Fruit fly (Drosophila melanogaster): ENCODE results near the gene Wdr81.

Wdr81 gene

dm6 chr2L:12040510-12040909 is 19.8 kb upstream of the Wdr81 start, which contains the start of gene CG6766:
Gene CG6766, minus strand, starts transcription at chr2L:12040689.
- TF ChIP-seq psq (GFP tag; optimal IDR thresholded peaks at IDR 0.05): no peak
- peak; percentile 87 for TF ChIP-seq Myc (optimal IDR thresholded peaks at IDR 0.05)

- TF ChIP-seq brk (GFP tag; optimal IDR thresholded peaks at IDR 0.05) (no peak), CrebA (GFP tag; optimal IDR thresholded peaks at IDR 0.05; ENCODE audit: borderline replicate concordance) (no peak), Dfd (GFP tag; optimal IDR thresholded peaks at IDR 0.05) (no peak), Rel (GFP tag; optimal IDR thresholded peaks at IDR 0.05) (no peak), Rel (tag; optimal IDR thresholded peaks at IDR 0.05) (no peak), foxo (GFP tag; optimal IDR thresholded peaks at IDR 0.05) (no peak), tai (GFP tag; optimal IDR thresholded peaks at IDR 0.05) (no peak), sv (GFP tag; optimal IDR thresholded peaks at IDR 0.05) (no peak), lola (GFP tag; optimal IDR thresholded peaks at IDR 0.05) (no peak), usp (GFP tag; optimal IDR thresholded peaks at IDR 0.05) (no peak), CG9705 (GFP tag; optimal IDR thresholded peaks at IDR 0.05) (no peak), dl (GFP tag; optimal IDR thresholded peaks at IDR 0.05; ENCODE audit: insufficient read depth in 1 of 2, partially characterized antibody in 2 of 2) (no peak), Dif (GFP tag; optimal IDR thresholded peaks at IDR 0.05; ENCODE audit: partially characterized antibody) (no peak), Hr78 (GFP tag; optimal IDR thresholded peaks at IDR 0.05) (no peak)
Measured at dm6 chr2L:12038177-12038581, 17.4 kb upstream of the Wdr81 start, which contains the start of gene Tom70. Gene Tom70, minus strand, starts transcription at chr2L:12038511.

dm6 chr2L:12033890-12034289 is 13.1 kb upstream of the Wdr81 start, which contains the start of gene CG18788:
Gene CG18788, plus strand, starts transcription at chr2L:12034190.
- TF ChIP-seq N (GFP tag; optimal IDR thresholded peaks at IDR 0.05): no peak
- TF ChIP-seq br (GFP tag; optimal IDR thresholded peaks at IDR 0.05): no peak
- TF ChIP-seq Myc (optimal IDR thresholded peaks at IDR 0.05): no peak
- no peak for TF ChIP-seq sage (GFP tag; optimal IDR thresholded peaks at IDR 0.05)
- no peak for TF ChIP-seq dl (GFP tag; optimal IDR thresholded peaks at IDR 0.05; ENCODE audit: insufficient read depth in 1 of 2, partially characterized antibody in 2 of 2)
- TF ChIP-seq dsf (GFP tag; optimal IDR thresholded peaks at IDR 0.05; ENCODE audit: borderline replicate concordance): no peak
- TF ChIP-seq Rel (GFP tag; optimal IDR thresholded peaks at IDR 0.05): no peak
- no peak for TF ChIP-seq Rel (tag; optimal IDR thresholded peaks at IDR 0.05)
- no peak for TF ChIP-seq Jra (GFP tag; optimal IDR thresholded peaks at IDR 0.05)
- TF ChIP-seq CG32264 (GFP tag; optimal IDR thresholded peaks at IDR 0.05): no peak
- no peak for TF ChIP-seq psq (GFP tag; optimal IDR thresholded peaks at IDR 0.05)
- no peak for TF ChIP-seq Hr83 (GFP tag; optimal IDR thresholded peaks at IDR 0.05; ENCODE audit: poor library complexity, severe bottlenecking)
- TF ChIP-seq Dif (GFP tag; optimal IDR thresholded peaks at IDR 0.05; ENCODE audit: partially characterized antibody): no peak
- TF ChIP-seq dmrt93B (GFP tag; optimal IDR thresholded peaks at IDR 0.05): no peak
- no peak for TF ChIP-seq GATAd (GFP tag; optimal IDR thresholded peaks at IDR 0.05)
- no peak for TF ChIP-seq Hr78 (GFP tag; optimal IDR thresholded peaks at IDR 0.05)
- TF ChIP-seq jim (GFP tag; optimal IDR thresholded peaks at IDR 0.05): no peak
- no peak for TF ChIP-seq ey (GFP tag; optimal IDR thresholded peaks at IDR 0.05)

dm6 chr2L:12030552-12031131 is 9.9 kb upstream of the Wdr81 start:
- TF ChIP-seq br (GFP tag; optimal IDR thresholded peaks at IDR 0.05) (peak; percentile 15), Rel (GFP tag; optimal IDR thresholded peaks at IDR 0.05) (no peak), Rel (tag; optimal IDR thresholded peaks at IDR 0.05) (peak; percentile 7), Vsx2 (GFP tag; optimal IDR thresholded peaks at IDR 0.05; ENCODE audit: partially characterized antibody) (no peak), h (GFP tag; optimal IDR thresholded peaks at IDR 0.05) (peak; percentile 89)

dm6 chr2L:12029594-12030197 is 8.9 kb upstream of the Wdr81 start:
- peak; percentile 51 for TF ChIP-seq br (GFP tag; optimal IDR thresholded peaks at IDR 0.05)
- TF ChIP-seq psq (GFP tag; optimal IDR thresholded peaks at IDR 0.05): no peak
- no peak for TF ChIP-seq Rel (GFP tag; optimal IDR thresholded peaks at IDR 0.05)
- peak; percentile 15 for TF ChIP-seq Rel (tag; optimal IDR thresholded peaks at IDR 0.05)
- peak; percentile 67 for TF ChIP-seq h (GFP tag; optimal IDR thresholded peaks at IDR 0.05)
- TF ChIP-seq Dif (GFP tag; optimal IDR thresholded peaks at IDR 0.05; ENCODE audit: partially characterized antibody): peak; percentile 2
- no peak for TF ChIP-seq Dfd (GFP tag; optimal IDR thresholded peaks at IDR 0.05)
- TF ChIP-seq Sp1 (GFP tag; optimal IDR thresholded peaks at IDR 0.05): peak; percentile 48

Measured in whole organism, wandering third instar larva.